Fruit fly (Drosophila melanogaster) whole organism, embryonic: Measurements from ENCODE around the gene Prim2.

Source experiments
- Atf-2 ChIP-seq: fragments of 200-800 bp; sonication (Bioruptor generic); optimal IDR thresholded peaks from 2 replicates; lab custom pipeline; 2016; ENCODE audit warnings: missing biosample characterization, missing genetic modification characterization
- B-H1 ChIP-seq: fragments of 200-800 bp; sonication (Bioruptor generic); IDR thresholded peaks from 3 replicates; pipeline ENCODE4 v1.3.6; 2022; ENCODE audit warnings: missing biosample characterization, missing genetic modification characterization
- CG13894 ChIP-seq: fragments of 200-800 bp; sonication (Bioruptor generic); optimal IDR thresholded peaks from 3 replicates; lab custom pipeline; 2018; ENCODE audit warnings: missing biosample characterization, mild to moderate bottlenecking, missing genetic modification characterization, moderate library complexity
- CG14667 ChIP-seq: fragments of 200-800 bp; sonication (Bioruptor generic); IDR thresholded peaks from 2 replicates; pipeline ENCODE4 v1.3.6; 2022; ENCODE audit warnings: missing biosample characterization, missing genetic modification characterization
- CG15011 ChIP-seq: fragments of 200-800 bp; sonication (Bioruptor generic); optimal IDR thresholded peaks from 3 replicates; lab custom pipeline; 2018; ENCODE audit warnings: missing biosample characterization, mild to moderate bottlenecking, missing genetic modification characterization
- CG18599 ChIP-seq: fragments of 200-800 bp; sonication (Bioruptor generic); optimal IDR thresholded peaks from 3 replicates; lab custom pipeline; 2017; ENCODE audit warnings: missing biosample characterization, missing genetic modification characterization, mild to moderate bottlenecking, moderate library complexity, missing genetic modification reagents
- CG18764 ChIP-seq: fragments of 200-800 bp; sonication (Bioruptor generic); optimal IDR thresholded peaks from 3 replicates; lab custom pipeline; 2016; ENCODE audit warnings: missing biosample characterization, missing genetic modification characterization
- CG33213 ChIP-seq: fragments of 200-800 bp; sonication (Bioruptor generic); optimal IDR thresholded peaks from 3 replicates; lab custom pipeline; 2016; ENCODE audit warnings: missing biosample characterization, missing genetic modification characterization
- CG33557 ChIP-seq: fragments of 200-800 bp; sonication (Bioruptor generic); optimal IDR thresholded peaks from 2 replicates; lab custom pipeline; 2019; ENCODE audit warnings: missing biosample characterization, mild to moderate bottlenecking, missing genetic modification characterization, moderate library complexity
- CG6854 ChIP-seq: fragments of 200-800 bp; sonication (Bioruptor generic); optimal IDR thresholded peaks from 3 replicates; lab custom pipeline; 2017; ENCODE audit warnings: missing biosample characterization, mild to moderate bottlenecking, missing genetic modification characterization
- CG9797 ChIP-seq: fragments of 200-800 bp; sonication (Bioruptor generic); optimal IDR thresholded peaks from 3 replicates; lab custom pipeline; 2018; ENCODE audit warnings: missing biosample characterization, mild to moderate bottlenecking, missing genetic modification characterization
- Dll ChIP-seq: fragments of 200-800 bp; sonication (Bioruptor generic); IDR thresholded peaks from 4 replicates; pipeline ENCODE4 v1.3.6; 2022; ENCODE audit warnings: missing biosample characterization, missing genetic modification characterization; ENCODE audit not compliant: partially characterized antibody
- Hr3 ChIP-seq: fragments of 200-800 bp; sonication (Bioruptor generic); optimal IDR thresholded peaks from 3 replicates; lab custom pipeline; 2016; ENCODE audit warnings: missing biosample characterization, missing genetic modification characterization
- Hr51 ChIP-seq, 2 experiments: fragments of 200-800 bp; sonication (Bioruptor generic); optimal IDR thresholded peaks; 2 replicates in 1 of 2; 3 replicates in 1 of 2; lab custom pipeline; 2016 to 2018; ENCODE audit warnings: missing biosample characterization in 2 of 2, missing genetic modification characterization in 2 of 2, mild to moderate bottlenecking in 1 of 2, moderate library complexity in 1 of 2
- MESR4 ChIP-seq: fragments of 200-800 bp; sonication (Bioruptor generic); optimal IDR thresholded peaks from 2 replicates; lab custom pipeline; 2018; ENCODE audit warnings: missing biosample characterization, mild to moderate bottlenecking, missing genetic modification characterization, moderate library complexity
- Max ChIP-seq: fragments of 200-800 bp; sonication (Bioruptor generic); optimal IDR thresholded peaks from 2 replicates; lab custom pipeline; 2016; ENCODE audit warnings: missing biosample characterization, mild to moderate bottlenecking, missing genetic modification characterization
- Mrtf ChIP-seq: fragments of 200-800 bp; sonication (Bioruptor generic); IDR thresholded peaks from 3 replicates; pipeline ENCODE4 v1.3.6; 2022; ENCODE audit warnings: missing biosample characterization, missing genetic modification characterization
- NfI ChIP-seq: fragments of 200-800 bp; sonication (Bioruptor generic); optimal IDR thresholded peaks from 3 replicates; lab custom pipeline; 2018; ENCODE audit warnings: missing biosample characterization, mild to moderate bottlenecking, missing genetic modification characterization, moderate library complexity
- Opbp ChIP-seq: fragments of 200-800 bp; sonication (Bioruptor generic); IDR thresholded peaks from 3 replicates; pipeline ENCODE4 v1.3.6; 2022; ENCODE audit warnings: missing biosample characterization, missing genetic modification characterization; ENCODE audit not compliant: partially characterized antibody
- Six4 ChIP-seq: fragments of 200-800 bp; sonication (Bioruptor generic); optimal IDR thresholded peaks from 2 replicates; lab custom pipeline; 2016; ENCODE audit warnings: missing biosample characterization, missing genetic modification characterization
- Sox102F ChIP-seq: fragments of 200-800 bp; sonication (Bioruptor generic); optimal IDR thresholded peaks from 2 replicates; lab custom pipeline; 2018; ENCODE audit warnings: missing biosample characterization, mild to moderate bottlenecking, missing genetic modification characterization, moderate library complexity
- btn ChIP-seq: fragments of 200-800 bp; sonication (Bioruptor generic); optimal IDR thresholded peaks from 2 replicates; lab custom pipeline; 2016; ENCODE audit warnings: missing biosample characterization, missing genetic modification characterization
- dimm ChIP-seq: fragments of 200-800 bp; sonication (Bioruptor generic); IDR thresholded peaks from 2 replicates; pipeline ENCODE4 v1.3.6; 2022; ENCODE audit warnings: missing biosample characterization, missing genetic modification characterization
- dm ChIP-seq: fragments of 200-800 bp; sonication (Bioruptor generic); optimal IDR thresholded peaks from 3 replicates; lab custom pipeline; 2016; ENCODE audit warnings: missing biosample characterization, missing genetic modification characterization
- ewg ChIP-seq: fragments of 200-800 bp; sonication (Bioruptor generic); optimal IDR thresholded peaks from 3 replicates; lab custom pipeline; 2017; ENCODE audit warnings: mild to moderate bottlenecking, missing biosample characterization, missing genetic modification reagents, missing genetic modification characterization
- fd3F ChIP-seq: fragments of 200-800 bp; sonication (Bioruptor generic); optimal IDR thresholded peaks from 2 replicates; lab custom pipeline; 2018; ENCODE audit warnings: missing biosample characterization, mild to moderate bottlenecking, missing genetic modification characterization, moderate library complexity
- gcm ChIP-seq: fragments of 200-800 bp; sonication (Bioruptor generic); optimal IDR thresholded peaks from 2 replicates; lab custom pipeline; 2019; ENCODE audit warnings: missing biosample characterization, mild to moderate bottlenecking, missing genetic modification characterization, moderate library complexity
- gcm2 ChIP-seq: fragments of 200-800 bp; sonication (Bioruptor generic); optimal IDR thresholded peaks from 2 replicates; lab custom pipeline; 2016; ENCODE audit warnings: missing biosample characterization, missing genetic modification characterization
- ken ChIP-seq: fragments of 200-800 bp; sonication (Bioruptor generic); IDR thresholded peaks from 3 replicates; pipeline ENCODE4 v1.3.6; 2022; ENCODE audit warnings: missing biosample characterization, missing genetic modification characterization
- p53 ChIP-seq: fragments of 200-800 bp; sonication (Bioruptor generic); optimal IDR thresholded peaks from 2 replicates; lab custom pipeline; 2016; ENCODE audit warnings: missing biosample characterization, missing genetic modification characterization
- sens ChIP-seq: fragments of 200-800 bp; sonication (Bioruptor generic); peaks from one replicate; lab custom pipeline; 2016; ENCODE audit warnings: missing biosample characterization, missing genetic modification characterization
- trem ChIP-seq: fragments of 200-800 bp; optimal IDR thresholded peaks from 3 replicates; lab custom pipeline; 2019; ENCODE audit warnings: missing biosample characterization, mild to moderate bottlenecking, missing genetic modification characterization, moderate library complexity
- tx ChIP-seq: fragments of 200-800 bp; sonication (Bioruptor generic); optimal IDR thresholded peaks from 2 replicates; lab custom pipeline; 2016; ENCODE audit warnings: missing biosample characterization, missing genetic modification characterization

Gene Prim2

dm6 chr3L:20313469-20313868, 47.9 kb downstream of the Prim2 start, which contains the start of gene alphaSnap (continued):
- peak; percentile 60 for TF ChIP-seq CG33213 (GFP tag; lab: Kevin White, UChicago)
- TF ChIP-seq Six4 (GFP tag; lab: Kevin White, UChicago) = no peak
- TF ChIP-seq p53 (GFP tag; lab: Kevin White, UChicago) = no peak
- peak; percentile 96 for TF ChIP-seq CG9797 (GFP tag; lab: Kevin White, UChicago)
- TF ChIP-seq CG13894 (tag; lab: Kevin White, UChicago) = peak; percentile 0
- TF ChIP-seq CG15011 = no peak
- TF ChIP-seq MESR4 (GFP tag; lab: Kevin White, UChicago) = peak; percentile 96
- peak; percentile 13 for TF ChIP-seq tx (GFP tag; lab: Kevin White, UChicago)
- TF ChIP-seq CG18764 (GFP tag; lab: Kevin White, UChicago) = no peak
- no peak for TF ChIP-seq Atf-2 (GFP tag; lab: Kevin White, UChicago)
- TF ChIP-seq B-H1 (GFP tag; lab: Robert Waterston, UW) = no peak
- no peak for TF ChIP-seq Sox102F
- TF ChIP-seq Max = no peak
- no peak for TF ChIP-seq dimm
- no peak for TF ChIP-seq dm (GFP tag; lab: Kevin White, UChicago)
- no peak for TF ChIP-seq gcm
- no peak for TF ChIP-seq CG14667 (GFP tag; lab: Robert Waterston, UW)
- TF ChIP-seq gcm2 (GFP tag; lab: Kevin White, UChicago) = no peak
- TF ChIP-seq btn (GFP tag; lab: Kevin White, UChicago) = no peak
- TF ChIP-seq trem (tag; lab: Kevin White, UChicago) = peak; percentile 71
- TF ChIP-seq fd3F = no peak
- TF ChIP-seq Hr51 (GFP tag; optimal IDR thresholded peaks at IDR 0.05; lab: Kevin White, UChicago) = peak in 1 of 2 experiments; percentile 9
- TF ChIP-seq NfI (GFP tag; lab: Kevin White, UChicago) = peak; percentile 38
- no peak for TF ChIP-seq CG6854 (GFP tag; lab: Kevin White, UChicago)
- TF ChIP-seq Hr3 (GFP tag; lab: Kevin White, UChicago) = peak; percentile 8
- TF ChIP-seq Mrtf (GFP tag; lab: Robert Waterston, UW) = no peak
- TF ChIP-seq ewg = no peak
- 0 out of 3 replicates have a peak, but pooled peaks have one; percentile 37 for TF ChIP-seq ken (GFP tag; lab: Robert Waterston, UW)
- peak; percentile 56; the same call in 1 of the 3 replicates for TF ChIP-seq Opbp (GFP tag; lab: Robert Waterston, UW)
- 0 out of 4 replicates have a peak, but pooled peaks have one; percentile 25 for TF ChIP-seq Dll (GFP tag; lab: Robert Waterston, UW)
- no peak for TF ChIP-seq CG18599
- TF ChIP-seq CG33557 (GFP tag; lab: Kevin White, UChicago) = no peak
- no peak for TF ChIP-seq sens
- TF ChIP-seq, all 482 proteins: peak for 150
